Worm (Caenorhabditis elegans): ENCODE data around the gene D1054.8.

The D1054.8 gene

ce11 chrV:10834682-10835219 is 50.6 kb downstream of the D1054.8 start:
- TF ChIP-seq zip-8 (tag; optimal IDR thresholded peaks at IDR 0.05): no peak
- no peak for TF ChIP-seq lin-13 (tag; optimal IDR thresholded peaks at IDR 0.05)
- TF ChIP-seq nhr-237 (tag; optimal IDR thresholded peaks at IDR 0.05): no peak
- peak; percentile 54 for TF ChIP-seq ces-1 (GFP tag; optimal IDR thresholded peaks at IDR 0.05)
- no peak for TF ChIP-seq mab-5 (tag; optimal IDR thresholded peaks at IDR 0.05)
- no peak for TF ChIP-seq elt-3 (tag; optimal IDR thresholded peaks at IDR 0.05)
- no peak for TF ChIP-seq drap-1 (GFP tag; optimal IDR thresholded peaks at IDR 0.05)
- TF ChIP-seq nhr-28 (tag; optimal IDR thresholded peaks at IDR 0.05): no peak

Measured in whole organism, mixed stage, embryonic.